Fruit fly (Drosophila melanogaster) whole organism, adult: ENCODE data around the gene CG31957.

Experiments
- CG1620 ChIP-seq: fragments of 200-800 bp; sonication (Bioruptor generic); optimal IDR thresholded peaks from 2 replicates; lab custom pipeline; 2016; ENCODE audit warnings: missing biosample characterization, missing genetic modification characterization
- CG33017 ChIP-seq: fragments of 200-800 bp; sonication (Bioruptor generic); optimal IDR thresholded peaks from 2 replicates; lab custom pipeline; 2018; ENCODE audit warnings: missing biosample characterization, mild to moderate bottlenecking, missing genetic modification characterization, moderate library complexity
- CG5204 ChIP-seq: fragments of 200-800 bp; sonication (Bioruptor generic); optimal IDR thresholded peaks from 2 replicates; lab custom pipeline; 2016; ENCODE audit warnings: missing biosample characterization, missing genetic modification characterization
- CG7045 ChIP-seq: fragments of 200-800 bp; sonication (Bioruptor generic); optimal IDR thresholded peaks from 2 replicates; lab custom pipeline; 2017; ENCODE audit warnings: missing biosample characterization, mild to moderate bottlenecking, missing genetic modification characterization
- Clk ChIP-seq: fragments of 200-800 bp; sonication (Bioruptor generic); optimal IDR thresholded peaks from 2 replicates; lab custom pipeline; 2017; ENCODE audit warnings: missing biosample characterization, missing genetic modification characterization
- Crg-1 ChIP-seq: fragments of 200-800 bp; sonication (Bioruptor generic); optimal IDR thresholded peaks from 2 replicates; lab custom pipeline; 2016; ENCODE audit warnings: missing biosample characterization, missing genetic modification characterization
- Mnt ChIP-seq: fragments of 200-800 bp; sonication (Bioruptor generic); optimal IDR thresholded peaks from 2 replicates; lab custom pipeline; 2016; ENCODE audit warnings: missing biosample characterization, mild to moderate bottlenecking, missing genetic modification characterization
- bab1 ChIP-seq: fragments of 200-800 bp; sonication (Bioruptor generic); optimal IDR thresholded peaks from 3 replicates; lab custom pipeline; 2019; ENCODE audit warnings: missing biosample characterization, mild to moderate bottlenecking, missing genetic modification characterization, moderate library complexity
- cnc ChIP-seq, 2 experiments: fragments of >200 bp; optimal IDR thresholded peaks; 2 replicates each; lab custom pipeline; 2017
- kay ChIP-seq: fragments of 200-800 bp; sonication (Bioruptor generic); peaks from one replicate; lab custom pipeline; 2016; ENCODE audit warnings: missing biosample characterization, missing genetic modification characterization, borderline replicate concordance
- ovo ChIP-seq: fragments of 200-800 bp; sonication (Bioruptor generic); optimal IDR thresholded peaks from 2 replicates; lab custom pipeline; 2016; ENCODE audit warnings: missing biosample characterization, missing genetic modification characterization
- pad ChIP-seq: fragments of 200-800 bp; sonication (Bioruptor generic); optimal IDR thresholded peaks from 3 replicates; lab custom pipeline; 2017; ENCODE audit warnings: missing biosample characterization, missing genetic modification characterization, mild to moderate bottlenecking, moderate library complexity, missing genetic modification reagents
- tj ChIP-seq: fragments of 200-800 bp; sonication (Bioruptor generic); optimal IDR thresholded peaks from 3 replicates; lab custom pipeline; 2017; ENCODE audit warnings: missing biosample characterization, mild to moderate bottlenecking, missing genetic modification characterization, moderate library complexity

- TF ChIP-seq Crg-1 (no peak), bab1 (peak; percentile 34), kay (GFP tag; lab: Kevin White, UChicago) (no peak), CG33017 (tag; lab: Kevin White, UChicago) (no peak), tj (no peak), pad (GFP tag; lab: Kevin White, UChicago) (no peak), CG5204 (GFP tag; lab: Kevin White, UChicago) (no peak), Mnt (GFP tag; lab: Kevin White, UChicago) (no peak), cnc (optimal IDR thresholded peaks at IDR 0.05; lab: Kevin White, UChicago) (no peak), Clk (GFP tag; lab: Kevin White, UChicago) (no peak), CG7045 (GFP tag; lab: Kevin White, UChicago) (no peak), ovo (GFP tag; lab: Kevin White, UChicago) (no peak), CG1620 (GFP tag; lab: Kevin White, UChicago) (no peak)
Measured at dm6 chr2L:3862437-3863041, 9.7 kb downstream of the CG31957 start, which contains the start of gene TTLL4B.
